Worm (Caenorhabditis elegans): ENCODE results near the gene cdkl-1.
A peak's percentile ranks its signal among the peaks of the same experiment; 100 is the strongest.

The cdkl-1 gene

DNA sequence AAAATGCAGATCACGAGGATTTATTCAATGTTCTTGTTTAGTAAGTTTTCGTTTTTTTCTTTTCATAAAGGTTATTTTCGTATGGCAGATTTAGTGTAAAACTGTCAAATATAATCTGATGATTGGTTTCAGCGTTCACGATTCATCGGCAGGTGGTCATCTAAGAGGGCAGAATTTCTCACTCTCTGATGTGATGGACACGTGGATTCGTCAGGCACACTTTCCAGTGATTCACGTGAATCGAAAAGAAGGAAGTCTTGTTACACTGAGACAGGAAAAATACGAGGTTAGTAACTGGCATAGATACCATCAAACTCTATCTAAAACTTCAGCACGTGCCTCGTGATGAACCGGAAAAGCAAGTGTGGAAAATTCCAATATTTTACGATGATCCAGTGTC, 4.0 kb upstream of the cdkl-1 start:
- TF ChIP-seq snpc-1.1 (tag; optimal IDR thresholded peaks at IDR 0.05; ENCODE audit: insufficient read depth) = no peak
- TF ChIP-seq K12H6.12 (tag; optimal IDR thresholded peaks at IDR 0.05) = no peak
- no peak for TF ChIP-seq rcor-1 (GFP tag; IDR thresholded peaks at IDR 0.05)
- no peak for TF ChIP-seq hrde-1 (tag; optimal IDR thresholded peaks at IDR 0.05; ENCODE audit: borderline replicate concordance)
- no peak for TF ChIP-seq aptf-3 (GFP tag; IDR thresholded peaks at IDR 0.05)
- peak; percentile 43 for TF ChIP-seq somi-1 (GFP tag; optimal IDR thresholded peaks at IDR 0.05)
- TF ChIP-seq egl-44 (GFP tag; IDR thresholded peaks at IDR 0.05) = no peak
- TF ChIP-seq F39B2.1 (GFP tag; IDR thresholded peaks at IDR 0.05) = no peak
- TF ChIP-seq atf-7 (tag; optimal IDR thresholded peaks at IDR 0.05) = no peak
- TF ChIP-seq mcd-1 (GFP tag; IDR thresholded peaks at IDR 0.05) = no peak
- TF ChIP-seq lin-40 (tag; optimal IDR thresholded peaks at IDR 0.05) = peak; percentile 51
- TF ChIP-seq ztf-26 (tag; optimal IDR thresholded peaks at IDR 0.05) = peak; percentile 78
- TF ChIP-seq hlh-12 (tag; optimal IDR thresholded peaks at IDR 0.05) = no peak
- TF ChIP-seq T07F8.4 (tag; optimal IDR thresholded peaks at IDR 0.05) = no peak
- TF ChIP-seq B0035.1 (tag; optimal IDR thresholded peaks at IDR 0.05) = no peak
- no peak for TF ChIP-seq F33H1.4 (GFP tag; IDR thresholded peaks at IDR 0.05)
- TF ChIP-seq K11D2.4 (GFP tag; IDR thresholded peaks at IDR 0.05) = no peak
- TF ChIP-seq tlf-1 (GFP tag; optimal IDR thresholded peaks at IDR 0.05) = no peak
- no peak for TF ChIP-seq ztf-25 (GFP tag; IDR thresholded peaks at IDR 0.05)
- TF ChIP-seq snpc-3.4 (tag; optimal IDR thresholded peaks at IDR 0.05) = no peak
- TF ChIP-seq ceh-100 (GFP tag; IDR thresholded peaks at IDR 0.05) = no peak
- TF ChIP-seq akir-1 (GFP tag; optimal IDR thresholded peaks at IDR 0.05) = no peak
- TF ChIP-seq ceh-91 (GFP tag; IDR thresholded peaks at IDR 0.05) = no peak
- TF ChIP-seq F57C9.4 (tag; optimal IDR thresholded peaks at IDR 0.05) = no peak
- TF ChIP-seq B0019.2 (GFP tag; conservative IDR thresholded peaks at IDR 0.05) = no peak

- TF ChIP-seq egrh-3 (GFP tag; IDR thresholded peaks at IDR 0.05) (no peak), attf-3 (GFP tag; conservative IDR thresholded peaks at IDR 0.05) (no peak), aptf-3 (GFP tag; IDR thresholded peaks at IDR 0.05) (no peak), F37B4.10 (GFP tag; IDR thresholded peaks at IDR 0.05) (no peak), nfyb-1 (GFP tag; IDR thresholded peaks at IDR 0.05) (no peak), dpff-1 (tag; optimal IDR thresholded peaks at IDR 0.05) (no peak), ceh-27 (GFP tag; optimal IDR thresholded peaks at IDR 0.05) (no peak), F49E8.2 (tag; optimal IDR thresholded peaks at IDR 0.05; ENCODE audit: insufficient read depth) (no peak), lir-1 (GFP tag; conservative IDR thresholded peaks at IDR 0.05) (no peak), ccch-3 (GFP tag; optimal IDR thresholded peaks at IDR 0.05) (no peak), snpc-3.4 (tag; optimal IDR thresholded peaks at IDR 0.05) (no peak), B0019.2 (GFP tag; conservative IDR thresholded peaks at IDR 0.05) (no peak), aptf-2 (GFP tag; conservative IDR thresholded peaks at IDR 0.05) (no peak), lin-35 (GFP tag; optimal IDR thresholded peaks at IDR 0.05) (no peak), cebp-2 (GFP tag; IDR thresholded peaks at IDR 0.05) (no peak), lsy-27 (tag; optimal IDR thresholded peaks at IDR 0.05; ENCODE audit: borderline replicate concordance, insufficient read depth) (no peak), mxl-1 (tag; optimal IDR thresholded peaks at IDR 0.05) (no peak)
Observed at ce11 chrV:11095873-11096272, 2.8 kb upstream of the cdkl-1 start, which contains the start of gene Y42A5A.3. Y42A5A.3 (minus strand) TSS chrV:11095973.
